Fruit fly (Drosophila melanogaster) Kc167 (cell line): ENCODE results near the gene RluA-2.

Experiments
- Myc ChIP-seq: fragments of >200 bp; optimal IDR thresholded peaks from 2 replicates; lab custom pipeline; 2017; ENCODE audit warnings: missing external identifiers
- Sin3A ChIP-seq: fragments of >200 bp; optimal IDR thresholded peaks from 2 replicates; lab custom pipeline; 2018; ENCODE audit warnings: missing external identifiers
- h ChIP-seq: fragments of >200 bp; optimal IDR thresholded peaks from 3 replicates; lab custom pipeline; 2018; ENCODE audit warnings: missing external identifiers
- insv ChIP-seq: fragments of >200 bp; optimal IDR thresholded peaks from 3 replicates; lab custom pipeline; 2018; ENCODE audit warnings: missing external identifiers
- psq ChIP-seq: fragments of >200 bp; optimal IDR thresholded peaks from 2 replicates; lab custom pipeline; 2017; ENCODE audit warnings: missing external identifiers
- ttk ChIP-seq: sonication (Bioruptor generic); optimal IDR thresholded peaks from 2 replicates; lab custom pipeline; 2017; ENCODE audit warnings: missing external identifiers

The RluA-2 gene

DNA sequence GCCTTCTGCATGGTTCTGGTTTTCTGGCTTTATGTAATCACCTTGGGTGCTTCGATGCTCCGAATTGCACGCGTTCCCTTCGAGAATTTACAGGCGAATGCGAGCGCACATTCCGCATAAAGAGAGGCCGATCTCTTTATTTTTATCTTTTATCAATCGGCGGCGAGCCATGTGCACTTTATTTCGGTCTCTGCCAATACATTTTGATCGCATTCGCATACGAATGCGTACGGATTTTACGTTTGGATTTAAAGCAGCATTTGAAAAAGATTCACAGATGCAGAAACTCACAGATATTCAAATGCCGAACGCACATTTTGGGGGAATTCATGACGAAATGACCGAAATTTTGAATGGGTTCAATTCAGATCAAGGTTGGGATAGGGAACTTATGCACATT, 14.5 kb downstream of the RluA-2 start, which contains the start of gene CG13144:
Gene CG13144 (minus strand): TSS at position 101 of the 400 bp plus-strand sequence.
- TF ChIP-seq insv (lab: Kevin White, UChicago) (no peak), Myc (lab: Kevin White, UChicago) (no peak), ttk (lab: Kevin White, UChicago) (no peak), psq (no peak)

dm6 chr2L:10495495-10495894, 18.6 kb downstream of the RluA-2 start:
- TF ChIP-seq Myc (lab: Kevin White, UChicago) (no peak), insv (lab: Kevin White, UChicago) (no peak), psq (no peak), ttk (lab: Kevin White, UChicago) (no peak), Sin3A (lab: Kevin White, UChicago) (no peak), h (lab: Kevin White, UChicago) (no peak)

DNA sequence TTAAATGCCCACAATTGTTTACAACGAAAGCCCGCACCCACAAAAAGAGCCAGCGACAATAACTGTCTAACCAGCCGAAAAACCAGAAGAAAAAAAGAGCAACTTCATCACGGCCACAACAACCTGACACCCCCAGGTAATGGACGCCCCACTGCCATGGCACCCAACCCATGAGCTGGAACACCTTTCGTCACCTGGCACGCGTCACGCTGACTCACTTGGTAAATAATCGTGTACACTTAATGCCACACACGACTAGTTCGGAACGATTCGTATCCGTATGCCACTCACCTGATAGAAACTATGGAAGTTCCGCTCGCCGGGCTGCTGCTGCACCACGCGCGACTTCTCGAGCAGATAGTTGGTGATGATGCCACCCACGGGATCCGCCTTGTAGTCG, 19.5 kb downstream of the RluA-2 start:
- no peak for TF ChIP-seq psq
- no peak for TF ChIP-seq ttk (lab: Kevin White, UChicago)
- TF ChIP-seq insv (lab: Kevin White, UChicago), result no peak
- no peak for TF ChIP-seq Myc (lab: Kevin White, UChicago)

- TF ChIP-seq insv (lab: Kevin White, UChicago) (no peak), h (lab: Kevin White, UChicago) (no peak), Sin3A (lab: Kevin White, UChicago) (no peak), ttk (lab: Kevin White, UChicago) (no peak), psq (no peak)
Measured at dm6 chr2L:10497106-10497800, 20.4 kb downstream of the RluA-2 start.

DNA sequence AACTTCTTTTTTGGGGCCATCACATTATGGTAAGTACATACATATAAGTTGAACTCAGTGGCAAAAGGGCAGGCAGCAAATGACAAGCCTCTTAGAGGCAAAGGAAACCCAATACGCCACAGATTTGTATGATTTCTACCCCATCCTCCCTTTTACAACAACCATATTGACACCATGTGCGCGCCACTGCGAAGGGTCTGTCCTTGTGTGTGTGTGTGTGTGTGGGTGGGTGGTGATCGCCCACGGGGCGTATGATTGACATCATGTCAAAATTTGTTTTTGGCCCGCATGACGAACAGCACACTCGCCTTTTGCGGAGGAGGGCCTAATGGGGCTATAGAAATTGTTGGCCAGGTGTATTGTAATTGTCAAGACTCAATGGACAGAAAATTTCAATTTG, 22.7 kb downstream of the RluA-2 start:
- TF ChIP-seq Myc (lab: Kevin White, UChicago) (no peak), psq (no peak), Sin3A (lab: Kevin White, UChicago) (no peak), insv (lab: Kevin White, UChicago) (no peak), h (lab: Kevin White, UChicago) (no peak), ttk (lab: Kevin White, UChicago) (no peak)

DNA sequence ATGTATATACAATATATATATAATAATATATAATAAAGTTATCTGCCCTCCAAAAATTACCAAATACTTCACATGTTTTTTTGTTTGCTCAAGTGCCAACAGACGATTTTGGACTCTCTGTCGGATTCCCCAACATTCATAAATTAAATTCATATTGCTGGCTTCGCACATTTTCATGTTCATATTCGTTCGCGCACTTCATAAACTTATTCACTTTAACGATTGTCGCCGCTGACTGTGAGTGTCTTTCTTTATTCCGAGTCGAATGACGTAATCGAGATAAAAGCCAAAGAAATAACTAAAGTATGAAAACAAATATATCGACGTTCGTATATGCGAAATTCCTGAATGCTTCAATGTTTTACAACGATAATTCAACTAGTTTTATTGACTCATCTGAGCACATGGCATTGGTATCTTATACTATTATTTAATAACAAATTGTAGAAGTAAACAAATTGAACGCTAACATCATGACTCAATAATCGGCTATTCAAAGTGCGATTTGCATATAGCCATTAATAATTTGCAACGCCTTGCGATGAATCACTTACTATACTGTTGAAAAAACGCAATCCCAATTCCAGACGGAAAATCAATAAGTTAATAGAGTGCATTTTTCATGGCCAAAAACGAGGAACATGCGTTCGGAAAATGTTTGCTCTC, 23.6 kb downstream of the RluA-2 start:
- TF ChIP-seq ttk (lab: Kevin White, UChicago) (no peak), psq (no peak), Myc (lab: Kevin White, UChicago) (no peak), insv (lab: Kevin White, UChicago) (no peak), Sin3A (lab: Kevin White, UChicago) (no peak), h (lab: Kevin White, UChicago) (no peak)

DNA sequence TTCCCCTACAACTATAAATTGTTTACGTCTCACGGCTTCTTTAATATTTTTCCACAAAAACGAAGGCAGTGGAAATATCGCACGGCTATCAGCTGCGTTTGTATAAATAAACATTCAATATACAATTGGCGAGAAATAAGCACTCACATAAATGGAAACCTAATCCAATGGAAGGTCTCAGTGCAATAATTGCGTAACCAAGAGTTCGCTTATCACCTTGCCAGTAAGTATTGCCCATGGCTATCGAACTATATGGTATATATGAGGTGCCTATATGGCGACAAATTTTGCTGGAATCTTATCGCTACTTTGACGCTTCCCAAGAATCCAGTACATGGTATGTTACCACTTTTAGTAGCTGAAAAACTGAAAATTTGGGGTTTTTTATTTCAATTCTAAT, 25.4 kb downstream of the RluA-2 start:
- no peak for TF ChIP-seq psq
- TF ChIP-seq Myc (lab: Kevin White, UChicago), result no peak
- no peak for TF ChIP-seq Sin3A (lab: Kevin White, UChicago)
- TF ChIP-seq ttk (lab: Kevin White, UChicago), result no peak
- no peak for TF ChIP-seq insv (lab: Kevin White, UChicago)
- TF ChIP-seq h (lab: Kevin White, UChicago), result no peak

- no peak for TF ChIP-seq Sin3A (lab: Kevin White, UChicago)
Measured at dm6 chr2L:10502862-10503261, 26.0 kb downstream of the RluA-2 start.

dm6 chr2L:10503356-10503977, 26.6 kb downstream of the RluA-2 start:
- TF ChIP-seq Sin3A (lab: Kevin White, UChicago) (no peak), h (lab: Kevin White, UChicago) (no peak), psq (no peak), Myc (lab: Kevin White, UChicago) (no peak), insv (lab: Kevin White, UChicago) (no peak), ttk (lab: Kevin White, UChicago) (no peak)

DNA sequence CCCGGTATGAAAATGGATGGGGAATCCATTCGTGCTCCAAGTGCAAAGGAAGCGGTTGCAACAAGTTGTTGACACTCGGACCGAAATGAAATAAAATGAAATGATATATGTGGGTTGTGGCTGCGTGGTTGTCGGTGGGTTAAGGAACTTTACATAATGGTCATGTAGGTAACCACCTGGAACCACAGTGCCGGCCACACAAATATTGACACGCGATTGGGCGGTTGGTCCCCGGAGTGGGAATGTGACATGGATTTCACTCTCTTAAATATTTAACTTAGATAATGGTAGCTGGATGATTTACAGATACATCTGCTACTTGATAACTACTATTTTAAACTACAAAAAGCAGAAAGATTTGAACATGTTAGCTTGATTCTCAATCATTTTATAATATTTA, 28.0 kb downstream of the RluA-2 start:
- no peak for TF ChIP-seq h (lab: Kevin White, UChicago)
- TF ChIP-seq psq, result no peak
- TF ChIP-seq ttk (lab: Kevin White, UChicago), result no peak
- TF ChIP-seq Sin3A (lab: Kevin White, UChicago), result no peak
- TF ChIP-seq insv (lab: Kevin White, UChicago), result no peak
- no peak for TF ChIP-seq Myc (lab: Kevin White, UChicago)

- TF ChIP-seq insv (lab: Kevin White, UChicago) (no peak), Sin3A (lab: Kevin White, UChicago) (no peak), Myc (lab: Kevin White, UChicago) (no peak), ttk (lab: Kevin White, UChicago) (no peak), h (lab: Kevin White, UChicago) (no peak), psq (no peak)
Measured at dm6 chr2L:10505345-10505744, 28.5 kb downstream of the RluA-2 start.
